Worm (Caenorhabditis elegans): ENCODE measurements around the gene Y57G7A.1.

- TF ChIP-seq tbx-37 (GFP tag; conservative IDR thresholded peaks at IDR 0.05) (no peak), pes-1 (GFP tag; IDR thresholded peaks at IDR 0.05) (no peak), B0310.2 (tag; optimal IDR thresholded peaks at IDR 0.05) (no peak), ama-1 (optimal IDR thresholded peaks at IDR 0.05) (no peak), scrt-1 (GFP tag; IDR thresholded peaks at IDR 0.05) (no peak), tbx-11 (GFP tag; IDR thresholded peaks at IDR 0.05) (no peak), aly-1 (tag; optimal IDR thresholded peaks at IDR 0.05) (no peak), hnd-1 (tag; optimal IDR thresholded peaks at IDR 0.05) (no peak), ceh-13 (GFP tag; optimal IDR thresholded peaks at IDR 0.05) (no peak), tra-4 (tag; optimal IDR thresholded peaks at IDR 0.05) (no peak)
These were observed 8.3 kb downstream of the Y57G7A.1 start for ce11 chrII:1306550-1306949.

Measured in whole organism, early embryonic.